Worm (Caenorhabditis elegans): ENCODE data around the gene rbc-2.

rbc-2 gene

DNA sequence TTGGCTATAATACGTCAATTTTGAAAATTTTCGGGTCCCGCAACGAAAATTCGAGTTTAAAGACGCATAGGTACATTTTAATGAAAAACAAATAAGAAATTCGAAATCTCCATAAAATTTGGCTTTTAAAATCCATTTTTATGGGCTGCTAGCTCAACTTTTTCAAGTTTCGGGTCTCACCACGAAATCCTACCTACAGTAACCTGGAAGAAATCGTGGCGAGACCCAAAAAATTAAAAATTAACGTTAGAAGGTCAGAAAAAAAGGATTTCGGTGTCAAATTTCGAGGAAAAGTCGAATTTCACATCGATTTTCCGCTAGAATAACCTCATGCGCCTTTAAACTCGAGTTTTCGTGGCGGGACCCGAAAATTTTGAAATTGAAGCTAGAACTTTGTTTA is 46.3 kb downstream of the rbc-2 start:
- TF ChIP-seq pha-4 (tag; optimal IDR thresholded peaks at IDR 0.05) (no peak), lin-13 (tag; optimal IDR thresholded peaks at IDR 0.05) (peak; percentile 60), lsy-2 (tag; optimal IDR thresholded peaks at IDR 0.05) (peak; percentile 78)

- no peak for TF ChIP-seq lin-13 (tag; optimal IDR thresholded peaks at IDR 0.05)
- no peak for TF ChIP-seq sptf-1 (tag; optimal IDR thresholded peaks at IDR 0.05)
- no peak for TF ChIP-seq elt-1 (tag; optimal IDR thresholded peaks at IDR 0.05; ENCODE audit: borderline replicate concordance, insufficient read depth)
- TF ChIP-seq lsy-2 (tag; optimal IDR thresholded peaks at IDR 0.05) = no peak
- no peak for TF ChIP-seq M03D4.4 (tag; optimal IDR thresholded peaks at IDR 0.05)
- no peak for TF ChIP-seq drap-1 (GFP tag; optimal IDR thresholded peaks at IDR 0.05)
- no peak for TF ChIP-seq elt-3 (tag; optimal IDR thresholded peaks at IDR 0.05)
- no peak for TF ChIP-seq bed-3 (GFP tag; optimal IDR thresholded peaks at IDR 0.05)
Observed at ce11 chrIII:2478605-2479004, 49.9 kb downstream of the rbc-2 start.

ce11 chrIII:2477303-2477702 is 51.2 kb downstream of the rbc-2 start:
- TF ChIP-seq sem-2 (GFP tag; optimal IDR thresholded peaks at IDR 0.05) (no peak), ztf-11 (tag; optimal IDR thresholded peaks at IDR 0.05) (no peak), cnd-1 (tag; optimal IDR thresholded peaks at IDR 0.05) (no peak), blmp-1 (tag; optimal IDR thresholded peaks at IDR 0.05) (no peak), unc-62 (GFP tag; optimal IDR thresholded peaks at IDR 0.05) (no peak), lin-32 (GFP tag; optimal IDR thresholded peaks at IDR 0.05) (no peak), ceh-43 (GFP tag; optimal IDR thresholded peaks at IDR 0.05) (no peak), pha-4 (tag; optimal IDR thresholded peaks at IDR 0.05) (no peak), nhr-76 (tag; optimal IDR thresholded peaks at IDR 0.05) (no peak), sptf-1 (tag; optimal IDR thresholded peaks at IDR 0.05) (no peak), drap-1 (GFP tag; optimal IDR thresholded peaks at IDR 0.05) (no peak)

DNA sequence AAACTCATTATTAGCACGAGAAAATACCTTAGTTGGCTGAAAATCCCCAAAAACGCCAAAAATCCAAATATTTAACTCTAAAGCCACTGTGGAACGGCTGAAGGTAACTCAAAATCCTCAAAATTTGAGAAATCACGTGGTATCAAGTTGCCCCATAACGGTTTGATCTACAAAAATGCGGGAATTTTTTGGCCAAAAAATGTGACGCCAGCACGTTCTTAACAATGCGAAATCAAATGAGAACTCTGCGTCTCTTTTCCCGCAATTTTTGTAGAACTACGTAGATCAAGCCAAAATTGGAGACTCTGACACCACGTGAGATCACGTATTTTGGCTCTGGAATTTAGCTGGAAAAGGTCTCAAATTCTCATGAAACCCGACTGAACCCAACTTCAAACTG is 53.7 kb downstream of the rbc-2 start:
- TF ChIP-seq ztf-11 (tag; optimal IDR thresholded peaks at IDR 0.05) (no peak), unc-62 (GFP tag; optimal IDR thresholded peaks at IDR 0.05) (no peak), flh-1 (GFP tag; optimal IDR thresholded peaks at IDR 0.05) (no peak), zip-8 (tag; optimal IDR thresholded peaks at IDR 0.05) (no peak), lin-32 (GFP tag; optimal IDR thresholded peaks at IDR 0.05) (no peak), M03D4.4 (tag; optimal IDR thresholded peaks at IDR 0.05) (no peak), ham-2 (GFP tag; optimal IDR thresholded peaks at IDR 0.05) (no peak), ceh-83 (GFP tag; optimal IDR thresholded peaks at IDR 0.05) (no peak), ceh-43 (GFP tag; optimal IDR thresholded peaks at IDR 0.05) (no peak), sem-2 (GFP tag; optimal IDR thresholded peaks at IDR 0.05) (no peak), ceh-39 (tag; optimal IDR thresholded peaks at IDR 0.05) (no peak), elt-1 (tag; optimal IDR thresholded peaks at IDR 0.05; ENCODE audit: borderline replicate concordance, insufficient read depth) (no peak), hlh-1 (tag; optimal IDR thresholded peaks at IDR 0.05) (no peak), bed-3 (GFP tag; optimal IDR thresholded peaks at IDR 0.05) (no peak), sptf-1 (tag; optimal IDR thresholded peaks at IDR 0.05) (no peak), drap-1 (GFP tag; optimal IDR thresholded peaks at IDR 0.05) (no peak), unc-120 (tag; optimal IDR thresholded peaks at IDR 0.05; ENCODE audit: poor library complexity, severe bottlenecking) (no peak), nhr-28 (tag; optimal IDR thresholded peaks at IDR 0.05) (no peak), lin-13 (tag; optimal IDR thresholded peaks at IDR 0.05) (no peak), nhr-12 (tag; optimal IDR thresholded peaks at IDR 0.05) (no peak)

DNA sequence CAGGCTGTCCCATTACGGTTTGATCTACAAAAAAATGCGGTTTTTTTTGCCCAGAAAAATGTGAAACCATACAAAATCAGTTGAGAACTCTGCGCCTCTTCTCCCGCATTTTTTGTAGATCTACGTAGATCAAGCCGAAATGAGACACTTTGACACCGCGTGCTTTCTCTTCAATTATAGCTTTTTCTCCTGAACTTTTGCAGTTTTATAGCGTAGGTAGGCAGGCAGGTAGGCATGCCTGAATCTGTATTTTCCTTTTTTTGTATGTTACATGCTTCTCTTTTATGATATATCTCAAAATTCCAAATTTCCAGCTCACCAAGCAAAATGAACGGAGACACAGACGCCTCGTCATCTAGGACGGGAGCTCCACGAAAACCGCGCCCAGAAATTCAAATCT is 54.9 kb downstream of the rbc-2 start, which contains the start of gene smg-6:
smg-6 (plus strand) TSS at position 301 of the 400 bp plus-strand sequence.
- TF ChIP-seq ceh-83 (GFP tag; optimal IDR thresholded peaks at IDR 0.05) (peak; percentile 5), sem-2 (GFP tag; optimal IDR thresholded peaks at IDR 0.05) (no peak)

ce11 chrIII:2471855-2472254 is 56.6 kb downstream of the rbc-2 start:
- TF ChIP-seq elt-3 (tag; optimal IDR thresholded peaks at IDR 0.05) (no peak), mep-1 (tag; optimal IDR thresholded peaks at IDR 0.05) (peak; percentile 22), unc-62 (GFP tag; optimal IDR thresholded peaks at IDR 0.05) (peak; percentile 26), pha-4 (tag; optimal IDR thresholded peaks at IDR 0.05) (peak; percentile 13), cnd-1 (tag; optimal IDR thresholded peaks at IDR 0.05) (peak; percentile 27), nhr-237 (tag; optimal IDR thresholded peaks at IDR 0.05) (peak; percentile 6), hlh-1 (tag; optimal IDR thresholded peaks at IDR 0.05) (peak; percentile 14), lin-13 (tag; optimal IDR thresholded peaks at IDR 0.05) (peak; percentile 68), nhr-28 (tag; optimal IDR thresholded peaks at IDR 0.05) (no peak), ceh-83 (GFP tag; optimal IDR thresholded peaks at IDR 0.05) (no peak), sptf-1 (tag; optimal IDR thresholded peaks at IDR 0.05) (peak; percentile 43), M03D4.4 (tag; optimal IDR thresholded peaks at IDR 0.05) (peak; percentile 29), tbx-8 (GFP tag; optimal IDR thresholded peaks at IDR 0.05) (no peak), lsy-2 (tag; optimal IDR thresholded peaks at IDR 0.05) (peak; percentile 56), ces-1 (GFP tag; optimal IDR thresholded peaks at IDR 0.05) (peak; percentile 10), blmp-1 (tag; optimal IDR thresholded peaks at IDR 0.05) (peak; percentile 43), mab-5 (tag; optimal IDR thresholded peaks at IDR 0.05) (no peak), unc-120 (tag; optimal IDR thresholded peaks at IDR 0.05; ENCODE audit: poor library complexity, severe bottlenecking) (peak; percentile 59)
